Worm (Caenorhabditis elegans) whole organism, young adult: ENCODE measurements around the gene elf-1.

Source experiments
- F23B12.7 ChIP-seq: sonication (generic microtip); optimal IDR thresholded peaks from 2 replicates; lab custom pipeline; 2017; ENCODE audit warnings: missing genetic modification characterization, mild to moderate bottlenecking, missing compliant biosample characterization, antibody characterized with exemption, moderate library complexity; ENCODE audit not compliant: insufficient read depth
- attf-5 ChIP-seq: fragments of 200-800 bp; sonication (Bioruptor generic); optimal IDR thresholded peaks from 2 replicates; lab custom pipeline; 2018; ENCODE audit warnings: mild to moderate bottlenecking, missing genetic modification characterization, missing compliant biosample characterization
- bed-2 ChIP-seq: fragments of 200-800 bp; sonication (Bioruptor generic); IDR thresholded peaks from 2 replicates; pipeline ENCODE4 v1.3.6; 2022; ENCODE audit warnings: missing genetic modification reagents, missing genetic modification characterization, missing compliant biosample characterization
- let-607 ChIP-seq, 2 experiments: fragments of 200-800 bp in 1 of 2; sonication (Bioruptor generic) in 1 of 2; sonication (generic microtip) in 1 of 2; optimal IDR thresholded peaks; 2 replicates each; lab custom pipeline; 2016 to 2018; ENCODE audit warnings: mild to moderate bottlenecking in 2 of 2, missing compliant biosample characterization in 2 of 2, missing genetic modification characterization in 2 of 2, moderate library complexity in 2 of 2, missing genotype in 1 of 2
- unc-62 ChIP-seq: fragments of 150-350 bp; optimal IDR thresholded peaks from 2 replicates; lab custom pipeline; 2014; ENCODE audit warnings: missing biosample characterization, missing genetic modification reagents, missing genetic modification characterization
- ztf-25 ChIP-seq: fragments of 200-800 bp; sonication (Bioruptor generic); IDR thresholded peaks from 2 replicates; pipeline ENCODE4 v1.3.6; 2022; ENCODE audit warnings: missing genetic modification reagents, missing genetic modification characterization, missing compliant biosample characterization

DNA sequence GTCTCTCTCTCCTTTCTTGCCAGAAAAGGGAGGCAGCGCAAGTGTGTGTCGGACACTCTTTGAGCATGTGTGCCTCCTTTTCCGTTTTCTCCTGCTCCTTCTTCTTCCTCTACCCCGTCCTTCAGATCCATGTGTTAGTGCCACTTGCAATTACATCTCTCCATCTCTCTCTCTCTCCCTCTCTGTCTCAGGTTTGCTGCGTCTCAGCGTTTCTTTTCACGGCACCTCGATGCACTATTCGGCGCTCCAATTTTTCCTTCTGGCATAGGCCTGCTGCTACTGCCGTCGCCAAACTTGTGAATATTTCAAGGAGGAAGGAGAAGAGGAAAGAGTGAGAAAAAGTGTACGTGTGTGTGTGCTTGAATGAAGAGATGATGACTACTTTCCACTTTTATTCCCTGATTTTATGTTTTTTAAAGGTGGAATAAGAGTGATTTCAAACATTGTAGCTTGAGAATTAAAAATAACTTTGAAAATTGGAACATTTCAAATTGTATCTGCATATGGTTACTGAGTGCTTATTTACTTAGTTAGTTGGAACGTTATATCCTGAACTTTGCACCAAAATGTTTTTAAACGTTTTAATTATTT lies 20.6 kb upstream of the elf-1 start, which contains the start of gene W02B3.3:
- TF ChIP-seq bed-2 (GFP tag; lab: Robert Waterston, UW) = no peak
- TF ChIP-seq ztf-25 (GFP tag; lab: Robert Waterston, UW) = no peak
- no peak for TF ChIP-seq F23B12.7 (tag; lab: Kevin White, UChicago)
- TF ChIP-seq let-607 (tag; optimal IDR thresholded peaks at IDR 0.05; lab: Kevin White, UChicago) = no peak
- TF ChIP-seq unc-62 (GFP tag; lab: Kevin White, UChicago) = no peak
- TF ChIP-seq attf-5 = no peak
